Fruit fly (Drosophila melanogaster) whole organism, embryonic: ENCODE measurements around the gene fusl.

Experiments used
- B-H1 ChIP-seq: fragments of 200-800 bp; sonication (Bioruptor generic); IDR thresholded peaks from 3 replicates; pipeline ENCODE4 v1.3.6; 2022; ENCODE audit warnings: missing biosample characterization, missing genetic modification characterization
- CG10565 ChIP-seq: fragments of 200-800 bp; sonication (Bioruptor generic); optimal IDR thresholded peaks from 3 replicates; lab custom pipeline; 2016; ENCODE audit warnings: missing biosample characterization, mild to moderate bottlenecking, missing genetic modification characterization
- CG11695 ChIP-seq: fragments of 200-800 bp; sonication (Bioruptor generic); IDR thresholded peaks from 3 replicates; pipeline ENCODE4 v1.3.6; 2022; ENCODE audit warnings: missing biosample characterization, missing genetic modification characterization
- CG11696 ChIP-seq: fragments of 200-800 bp; sonication (Bioruptor generic); IDR thresholded peaks from 2 replicates; pipeline ENCODE4 v1.3.6; 2022; ENCODE audit warnings: missing biosample characterization, missing genetic modification characterization
- CG13775 ChIP-seq: fragments of 200-800 bp; sonication (Bioruptor generic); optimal IDR thresholded peaks from 3 replicates; lab custom pipeline; 2017; ENCODE audit warnings: missing biosample characterization, mild to moderate bottlenecking, missing genetic modification characterization
- CG13894 ChIP-seq: fragments of 200-800 bp; sonication (Bioruptor generic); optimal IDR thresholded peaks from 3 replicates; lab custom pipeline; 2018; ENCODE audit warnings: missing biosample characterization, mild to moderate bottlenecking, missing genetic modification characterization, moderate library complexity
- CG16863 ChIP-seq: fragments of 200-800 bp; sonication (Bioruptor generic); optimal IDR thresholded peaks from 3 replicates; lab custom pipeline; 2016; ENCODE audit warnings: missing biosample characterization, missing genetic modification characterization
- CG17612 ChIP-seq: fragments of 200-800 bp; sonication (Bioruptor generic); IDR thresholded peaks from 2 replicates; pipeline ENCODE4 v1.3.6; 2022; ENCODE audit warnings: missing biosample characterization, missing genetic modification characterization
- CG3065 ChIP-seq: fragments of 200-800 bp; sonication (Bioruptor generic); optimal IDR thresholded peaks from 2 replicates; lab custom pipeline; 2016; ENCODE audit warnings: missing biosample characterization, missing genetic modification characterization
- CG31441 ChIP-seq: fragments of 200-800 bp; sonication (Bioruptor generic); IDR thresholded peaks from 2 replicates; pipeline ENCODE4 v1.3.6; 2022; ENCODE audit warnings: missing biosample characterization, missing genetic modification characterization
- CG32772 ChIP-seq: fragments of 200-800 bp; sonication (Bioruptor generic); IDR thresholded peaks from 2 replicates; pipeline ENCODE4 v1.3.6; 2022; ENCODE audit warnings: missing biosample characterization, missing genetic modification characterization
- CG4328 ChIP-seq: fragments of 200-800 bp; sonication (Bioruptor generic); optimal IDR thresholded peaks from 3 replicates; lab custom pipeline; 2017; ENCODE audit warnings: missing biosample characterization, missing genetic modification reagents, missing genetic modification characterization
- CG5245 ChIP-seq: fragments of 200-800 bp; sonication (Bioruptor generic); optimal IDR thresholded peaks from 3 replicates; lab custom pipeline; 2016; ENCODE audit warnings: missing biosample characterization, missing genetic modification characterization
- CG7271 ChIP-seq: fragments of 200-800 bp; sonication (Bioruptor generic); optimal IDR thresholded peaks from 2 replicates; lab custom pipeline; 2018; ENCODE audit warnings: missing biosample characterization, mild to moderate bottlenecking, missing genetic modification characterization, moderate library complexity
- CG7839 ChIP-seq: fragments of 200-800 bp; sonication (Bioruptor generic); optimal IDR thresholded peaks from 3 replicates; lab custom pipeline; 2018; ENCODE audit warnings: missing biosample characterization, mild to moderate bottlenecking, missing genetic modification characterization, moderate library complexity
- CG9876 ChIP-seq: fragments of 200-800 bp; sonication (Bioruptor generic); optimal IDR thresholded peaks from 2 replicates; lab custom pipeline; 2016; ENCODE audit warnings: missing biosample characterization, missing genetic modification characterization
- CrebB ChIP-seq: fragments of 200-800 bp; sonication (Bioruptor generic); optimal IDR thresholded peaks from 3 replicates; lab custom pipeline; 2018; ENCODE audit warnings: missing biosample characterization, mild to moderate bottlenecking, missing genetic modification characterization
- Dll ChIP-seq: fragments of 200-800 bp; sonication (Bioruptor generic); IDR thresholded peaks from 4 replicates; pipeline ENCODE4 v1.3.6; 2022; ENCODE audit warnings: missing biosample characterization, missing genetic modification characterization; ENCODE audit not compliant: partially characterized antibody
- Dref ChIP-seq: fragments of 200-800 bp; sonication (Bioruptor generic); IDR thresholded peaks from 2 replicates; pipeline ENCODE4 v1.3.6; 2022; ENCODE audit warnings: missing biosample characterization, missing genetic modification characterization
- HmgD ChIP-seq: fragments of 200-800 bp; sonication (Bioruptor generic); optimal IDR thresholded peaks from 3 replicates; lab custom pipeline; 2016; ENCODE audit warnings: missing biosample characterization, missing genetic modification characterization
- Hsf ChIP-seq: fragments of 200-800 bp; sonication (Bioruptor generic); optimal IDR thresholded peaks from 3 replicates; lab custom pipeline; 2016; ENCODE audit warnings: missing biosample characterization, missing genetic modification characterization
- MESR4 ChIP-seq: fragments of 200-800 bp; sonication (Bioruptor generic); optimal IDR thresholded peaks from 2 replicates; lab custom pipeline; 2018; ENCODE audit warnings: missing biosample characterization, mild to moderate bottlenecking, missing genetic modification characterization, moderate library complexity
- Trl ChIP-seq, 3 experiments: fragments of >200 bp in 2 of 3; fragments of 200-800 bp in 1 of 3; sonication (Bioruptor generic) in 1 of 3; optimal IDR thresholded peaks; 2 replicates in 1 of 3; 3 replicates in 2 of 3; lab custom pipeline; 2016 to 2017; ENCODE audit warnings: missing biosample characterization in 1 of 3, missing genetic modification characterization in 1 of 3
- Vsx1 ChIP-seq: fragments of 200-800 bp; sonication (Bioruptor generic); optimal IDR thresholded peaks from 2 replicates; lab custom pipeline; 2017; ENCODE audit warnings: missing biosample characterization, mild to moderate bottlenecking, missing genetic modification characterization, missing genetic modification reagents
- Xbp1 ChIP-seq: fragments of 200-800 bp; sonication (Bioruptor generic); optimal IDR thresholded peaks from 3 replicates; lab custom pipeline; 2016; ENCODE audit warnings: missing biosample characterization, mild to moderate bottlenecking, missing genetic modification characterization
- bsh ChIP-seq, 2 experiments: fragments of 200-800 bp; sonication (Bioruptor generic); optimal IDR thresholded peaks; 2 replicates each; lab custom pipeline; 2017 to 2018; ENCODE audit warnings: mild to moderate bottlenecking in 2 of 2, missing biosample characterization in 2 of 2, missing genetic modification characterization in 2 of 2, moderate library complexity in 1 of 2
- crc ChIP-seq: fragments of 200-800 bp; sonication (Bioruptor generic); optimal IDR thresholded peaks from 2 replicates; lab custom pipeline; 2016; ENCODE audit warnings: missing biosample characterization, missing genetic modification characterization
- dati ChIP-seq: fragments of 200-800 bp; sonication (Bioruptor generic); IDR thresholded peaks from 2 replicates; pipeline ENCODE4 v1.3.6; 2022; ENCODE audit warnings: missing biosample characterization, missing genetic modification characterization
- fd64A ChIP-seq: fragments of 200-800 bp; sonication (Bioruptor generic); optimal IDR thresholded peaks from 3 replicates; lab custom pipeline; 2018; ENCODE audit warnings: missing biosample characterization, mild to moderate bottlenecking, missing genetic modification characterization
- gsb-n ChIP-seq: fragments of 200-800 bp; sonication (Bioruptor generic); optimal IDR thresholded peaks from 3 replicates; lab custom pipeline; 2018; ENCODE audit warnings: missing biosample characterization, mild to moderate bottlenecking, missing genetic modification characterization
- h ChIP-seq: fragments of >200 bp; optimal IDR thresholded peaks from 2 replicates; lab custom pipeline; 2017
- ind ChIP-seq: fragments of 200-800 bp; sonication (Bioruptor generic); optimal IDR thresholded peaks from 3 replicates; lab custom pipeline; 2016; ENCODE audit warnings: missing biosample characterization, missing genetic modification characterization
- jing ChIP-seq: fragments of 200-800 bp; sonication (Bioruptor generic); optimal IDR thresholded peaks from 2 replicates; lab custom pipeline; 2018; ENCODE audit warnings: missing biosample characterization, mild to moderate bottlenecking, missing genetic modification characterization
- knrl ChIP-seq: fragments of 200-800 bp; sonication (Bioruptor generic); IDR thresholded peaks from 3 replicates; pipeline ENCODE4 v1.3.6; 2022; ENCODE audit warnings: missing biosample characterization, missing genetic modification characterization; ENCODE audit not compliant: partially characterized antibody
- mam ChIP-seq: fragments of 200-800 bp; sonication (Bioruptor generic); optimal IDR thresholded peaks from 3 replicates; lab custom pipeline; 2016; ENCODE audit warnings: missing biosample characterization, missing genetic modification characterization
- nom ChIP-seq: fragments of 200-800 bp; sonication (Bioruptor generic); optimal IDR thresholded peaks from 2 replicates; lab custom pipeline; 2017; ENCODE audit warnings: missing biosample characterization, missing genetic modification characterization, mild to moderate bottlenecking, moderate library complexity, missing genetic modification reagents
- oc ChIP-seq: fragments of 200-800 bp; sonication (Bioruptor generic); optimal IDR thresholded peaks from 2 replicates; lab custom pipeline; 2018; ENCODE audit warnings: missing biosample characterization, mild to moderate bottlenecking, missing genetic modification characterization, moderate library complexity
- onecut ChIP-seq: fragments of 200-800 bp; sonication (Bioruptor generic); IDR thresholded peaks from 2 replicates; pipeline ENCODE4 v1.3.6; 2022; ENCODE audit warnings: missing biosample characterization, missing genetic modification characterization
- p53 ChIP-seq: fragments of 200-800 bp; sonication (Bioruptor generic); optimal IDR thresholded peaks from 2 replicates; lab custom pipeline; 2016; ENCODE audit warnings: missing biosample characterization, missing genetic modification characterization
- pita ChIP-seq: fragments of 200-800 bp; sonication (Bioruptor generic); optimal IDR thresholded peaks from 2 replicates; lab custom pipeline; 2017; ENCODE audit warnings: missing biosample characterization, mild to moderate bottlenecking, missing genetic modification characterization
- prd ChIP-seq, 3 experiments: fragments of >200 bp in 2 of 3; fragments of 200-800 bp in 1 of 3; sonication (Bioruptor generic) in 1 of 3; optimal IDR thresholded peaks in 2 of 3; IDR thresholded peaks in 1 of 3; 2 replicates in 2 of 3; 3 replicates in 1 of 3; pipeline versions ENCODE4 v1.3.6 to Lab custom; 2017 to 2022; ENCODE audit warnings: missing biosample characterization in 1 of 3, missing genetic modification characterization in 1 of 3
- pzg ChIP-seq: fragments of 200-800 bp; sonication (Bioruptor generic); optimal IDR thresholded peaks from 3 replicates; lab custom pipeline; 2018; ENCODE audit warnings: missing biosample characterization, mild to moderate bottlenecking, missing genetic modification characterization, moderate library complexity
- rib ChIP-seq: fragments of 200-800 bp; sonication (Bioruptor generic); IDR thresholded peaks from 2 replicates; pipeline ENCODE4 v1.3.6; 2022; ENCODE audit warnings: missing biosample characterization, missing genetic modification characterization
- sqz ChIP-seq: fragments of 200-800 bp; sonication (Bioruptor generic); optimal IDR thresholded peaks from 3 replicates; lab custom pipeline; 2018; ENCODE audit warnings: missing biosample characterization, mild to moderate bottlenecking, missing genetic modification characterization
- stc ChIP-seq: fragments of 200-800 bp; sonication (Bioruptor generic); IDR thresholded peaks from 2 replicates; pipeline ENCODE4 v1.3.6; 2022; ENCODE audit warnings: missing biosample characterization, missing genetic modification characterization
- tap ChIP-seq: fragments of 200-800 bp; optimal IDR thresholded peaks from 3 replicates; lab custom pipeline; 2019; ENCODE audit warnings: missing biosample characterization, mild to moderate bottlenecking, missing genetic modification characterization, moderate library complexity
- toy ChIP-seq: fragments of 200-800 bp; sonication (Bioruptor generic); IDR thresholded peaks from 2 replicates; pipeline ENCODE4 v1.3.6; 2022; ENCODE audit warnings: missing biosample characterization, missing genetic modification characterization
- usp ChIP-seq: fragments of >200 bp; optimal IDR thresholded peaks from 2 replicates; lab custom pipeline; 2017; ENCODE audit warnings: missing biosample characterization, missing genetic modification characterization
- vnd ChIP-seq: fragments of 200-800 bp; sonication (Bioruptor generic); IDR thresholded peaks from 3 replicates; pipeline ENCODE4 v1.3.6; 2022; ENCODE audit warnings: missing biosample characterization, missing genetic modification characterization; ENCODE audit not compliant: partially characterized antibody

fusl gene

dm6 chr2L:5298978-5299627, 38.8 kb downstream of the fusl start (continued):
- TF ChIP-seq gsb-n (tag; lab: Kevin White, UChicago), result peak; percentile 91
- peak; percentile 96 for TF ChIP-seq CG11696 (GFP tag; lab: Robert Waterston, UW)
- TF ChIP-seq CG11695, result peak; percentile 91
- peak; percentile 86 for TF ChIP-seq CrebB
- TF ChIP-seq mam (GFP tag; lab: Kevin White, UChicago), result peak; percentile 29
- TF ChIP-seq jing, result peak; percentile 82
- TF ChIP-seq CG16863 (GFP tag; lab: Kevin White, UChicago), result peak; percentile 65
- peak; percentile 22 for TF ChIP-seq CG10565 (GFP tag; lab: Kevin White, UChicago)
- peak; percentile 38 for TF ChIP-seq CG3065 (GFP tag; lab: Kevin White, UChicago)
- TF ChIP-seq HmgD (GFP tag; lab: Kevin White, UChicago), result no peak
- TF ChIP-seq sqz (GFP tag; lab: Kevin White, UChicago), result peak; percentile 89
- TF ChIP-seq toy (GFP tag; lab: Robert Waterston, UW), result no peak
- no peak for TF ChIP-seq vnd (GFP tag; lab: Robert Waterston, UW)
- TF ChIP-seq prd (optimal IDR thresholded peaks at IDR 0.05; lab: Kevin White, UChicago), result no peak
- peak; percentile 75 for TF ChIP-seq prd (GFP tag; IDR thresholded peaks at IDR 0.05; lab: Robert Waterston, UW)
- TF ChIP-seq CG4328 (GFP tag; lab: Kevin White, UChicago), result peak; percentile 55
- TF ChIP-seq onecut, result peak; percentile 39; the same call in 1 of the 2 replicates
- peak; percentile 10 for TF ChIP-seq MESR4 (GFP tag; lab: Kevin White, UChicago)
- peak; percentile 81 for TF ChIP-seq fd64A (GFP tag; lab: Kevin White, UChicago)
- TF ChIP-seq usp, result no peak
- no peak for TF ChIP-seq nom (GFP tag; lab: Kevin White, UChicago)
- TF ChIP-seq Xbp1 (GFP tag; lab: Kevin White, UChicago), result peak; percentile 76
- TF ChIP-seq rib (GFP tag; lab: Robert Waterston, UW), result no peak
- no peak for TF ChIP-seq Trl (optimal IDR thresholded peaks at IDR 0.05; lab: Kevin White, UChicago)
- no peak for TF ChIP-seq Trl (GFP tag; optimal IDR thresholded peaks at IDR 0.05; lab: Kevin White, UChicago)
- TF ChIP-seq Dref (GFP tag; lab: Robert Waterston, UW), result no peak
- peak; percentile 78 for TF ChIP-seq stc (GFP tag; lab: Robert Waterston, UW)
- no peak for TF ChIP-seq pita (GFP tag; lab: Kevin White, UChicago)
- peak; percentile 77 for TF ChIP-seq CG32772
- no peak for TF ChIP-seq CG9876
- peak; percentile 51 for TF ChIP-seq Vsx1
- TF ChIP-seq CG31441 (GFP tag; lab: Robert Waterston, UW), result peak; percentile 90
- TF ChIP-seq ind (GFP tag; lab: Kevin White, UChicago), result peak; percentile 75
- TF ChIP-seq dati (GFP tag; lab: Robert Waterston, UW), result no peak
- TF ChIP-seq B-H1 (GFP tag; lab: Robert Waterston, UW), result peak; percentile 62
- TF ChIP-seq pzg, result no peak
- TF ChIP-seq CG7271 (tag; lab: Kevin White, UChicago), result no peak
- TF ChIP-seq knrl (GFP tag; lab: Robert Waterston, UW), result no peak
- TF ChIP-seq CG17612, result no peak
- TF ChIP-seq h (lab: Kevin White, UChicago), result no peak
- peak; percentile 70 for TF ChIP-seq CG13775 (GFP tag; lab: Kevin White, UChicago)
- TF ChIP-seq Dll (GFP tag; lab: Robert Waterston, UW), result no peak
- TF ChIP-seq CG13894, result no peak
- TF ChIP-seq CG7839 (tag; lab: Kevin White, UChicago), result peak; percentile 91
- TF ChIP-seq crc (GFP tag; lab: Kevin White, UChicago), result peak; percentile 29
- peak; percentile 84 for TF ChIP-seq tap
- peak in 1 of 2 experiments; percentile 94 for TF ChIP-seq bsh (GFP tag; optimal IDR thresholded peaks at IDR 0.05; lab: Kevin White, UChicago)
- TF ChIP-seq Hsf, result peak; percentile 67
- peak; percentile 7 for TF ChIP-seq CG5245 (GFP tag; lab: Kevin White, UChicago)
- TF ChIP-seq p53 (GFP tag; lab: Kevin White, UChicago), result no peak
- TF ChIP-seq oc (tag; lab: Kevin White, UChicago), result peak; percentile 92
